Fruit fly (Drosophila melanogaster): Measurements from ENCODE around the gene yata.
A peak's percentile ranks its signal among the peaks of the same experiment; 100 is the strongest.

Gene yata

dm6 chr3R:29723048-29723656 is 25.9 kb upstream of the yata start, which contains the start of gene Pcd (continued):
- TF ChIP-seq knrl (GFP tag; IDR thresholded peaks at IDR 0.05; ENCODE audit: partially characterized antibody) (no peak), scrt (GFP tag; optimal IDR thresholded peaks at IDR 0.05) (peak; percentile 90), CG13287 (GFP tag; IDR thresholded peaks at IDR 0.05; ENCODE audit: partially characterized antibody) (peak; percentile 64), D (optimal IDR thresholded peaks at IDR 0.05) (no peak), D (GFP tag; optimal IDR thresholded peaks at IDR 0.05) (no peak), chm (GFP tag; IDR thresholded peaks at IDR 0.05) (no peak), Sox102F (GFP tag; optimal IDR thresholded peaks at IDR 0.05) (no peak), lab (GFP tag; optimal IDR thresholded peaks at IDR 0.05) (no peak), CG18619 (GFP tag; optimal IDR thresholded peaks at IDR 0.05) (no peak), Rfx (GFP tag; IDR thresholded peaks at IDR 0.05) (no peak), grau (tag; optimal IDR thresholded peaks at IDR 0.05) (no peak), insv (GFP tag; optimal IDR thresholded peaks at IDR 0.05) (peak in 1 of 2 experiments; percentile 46), fd3F (GFP tag; optimal IDR thresholded peaks at IDR 0.05) (no peak), CG6854 (GFP tag; optimal IDR thresholded peaks at IDR 0.05) (no peak), gce (GFP tag; IDR thresholded peaks at IDR 0.05) (no peak), CG14050 (GFP tag; IDR thresholded peaks at IDR 0.05) (no peak), CG2120 (GFP tag; optimal IDR thresholded peaks at IDR 0.05) (no peak), gem (tag; optimal IDR thresholded peaks at IDR 0.05) (no peak), HLHmδ (GFP tag; optimal IDR thresholded peaks at IDR 0.05) (no peak), tin (GFP tag; optimal IDR thresholded peaks at IDR 0.05) (no peak), sr (GFP tag; IDR thresholded peaks at IDR 0.05) (no peak), jumu (GFP tag; optimal IDR thresholded peaks at IDR 0.05) (no peak), ara (GFP tag; IDR thresholded peaks at IDR 0.05) (no peak), CG7786 (GFP tag; optimal IDR thresholded peaks at IDR 0.05) (no peak), maf-S (GFP tag; optimal IDR thresholded peaks at IDR 0.05) (no peak), onecut (GFP tag; IDR thresholded peaks at IDR 0.05) (no peak), sug (tag; optimal IDR thresholded peaks at IDR 0.05) (peak; percentile 3), MTF-1 (GFP tag; optimal IDR thresholded peaks at IDR 0.05; ENCODE audit: borderline replicate concordance) (no peak), CG31365 (tag; optimal IDR thresholded peaks at IDR 0.05) (no peak), dati (GFP tag; IDR thresholded peaks at IDR 0.05) (no peak), CG5180 (GFP tag; optimal IDR thresholded peaks at IDR 0.05) (no peak), CG12236 (GFP tag; optimal IDR thresholded peaks at IDR 0.05) (no peak), CG42726 (GFP tag; IDR thresholded peaks at IDR 0.05; ENCODE audit: partially characterized antibody) (0 out of 2 replicates have a peak, but pooled peaks have one; percentile 17), pzg (GFP tag; optimal IDR thresholded peaks at IDR 0.05) (peak; percentile 50), Nf-YC (tag; optimal IDR thresholded peaks at IDR 0.05) (no peak), kah (GFP tag; optimal IDR thresholded peaks at IDR 0.05) (no peak), CG30020 (tag; optimal IDR thresholded peaks at IDR 0.05) (no peak), fd64A (GFP tag; optimal IDR thresholded peaks at IDR 0.05) (no peak), Aef1 (GFP tag; IDR thresholded peaks at IDR 0.05) (no peak; the same call in 2 of the 3 replicates), Ets97D (GFP tag; optimal IDR thresholded peaks at IDR 0.05) (no peak), seq (GFP tag; IDR thresholded peaks at IDR 0.05) (no peak), CG6683 (GFP tag; optimal IDR thresholded peaks at IDR 0.05) (no peak), Abd-B (GFP tag; optimal IDR thresholded peaks at IDR 0.05) (no peak), CG4854 (GFP tag; optimal IDR thresholded peaks at IDR 0.05) (no peak), CG2199 (GFP tag; IDR thresholded peaks at IDR 0.05) (no peak), CG12769 (tag; optimal IDR thresholded peaks at IDR 0.05) (peak; percentile 71), CG34422 (GFP tag; IDR thresholded peaks at IDR 0.05) (peak; percentile 14; the same call in 1 of the 3 replicates), B-H1 (GFP tag; IDR thresholded peaks at IDR 0.05) (no peak), ase (GFP tag; IDR thresholded peaks at IDR 0.05) (no peak), Lim3 (GFP tag; IDR thresholded peaks at IDR 0.05) (no peak), CG6254 (GFP tag; optimal IDR thresholded peaks at IDR 0.05) (no peak)

Data from whole organism, embryonic.